Worm (Caenorhabditis elegans): ENCODE results near the gene F09E10.5.

F09E10.5 gene

DNA sequence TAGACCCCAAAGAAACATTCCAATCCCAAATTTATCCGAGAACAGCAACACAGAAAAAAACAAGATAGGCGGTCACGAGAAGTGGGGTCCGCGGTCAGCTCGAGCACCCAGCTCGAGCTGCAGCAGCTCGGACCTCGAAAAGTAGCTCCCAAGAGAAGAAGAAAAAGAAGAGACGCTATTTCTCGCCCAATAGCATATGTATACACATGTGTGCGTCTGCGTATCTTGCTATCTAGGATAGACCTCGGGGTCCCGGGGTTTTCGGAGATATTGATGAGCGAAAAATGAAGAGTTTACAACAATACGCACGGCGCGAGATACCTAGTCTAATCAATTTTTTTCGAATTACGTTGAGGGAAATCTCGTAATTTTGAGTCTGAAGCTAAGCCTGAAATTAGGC lies 27.9 kb upstream of the F09E10.5 start:
- peak; percentile 46 for TF ChIP-seq unc-55 (GFP tag; optimal IDR thresholded peaks at IDR 0.05)
- peak; percentile 62 for TF ChIP-seq nhr-129 (tag; optimal IDR thresholded peaks at IDR 0.05)
- TF ChIP-seq nhr-77 (tag; optimal IDR thresholded peaks at IDR 0.05): no peak
- peak in 1 of 2 experiments; percentile 3 for TF ChIP-seq mdl-1 (tag; optimal IDR thresholded peaks at IDR 0.05)
- peak; percentile 45 for TF ChIP-seq C34F6.9 (tag; optimal IDR thresholded peaks at IDR 0.05)
- TF ChIP-seq unc-62 (GFP tag; optimal IDR thresholded peaks at IDR 0.05): no peak
- peak in 1 of 2 experiments; percentile 54 for TF ChIP-seq lsy-2 (tag; optimal IDR thresholded peaks at IDR 0.05)
- no peak for TF ChIP-seq sem-4 (tag; optimal IDR thresholded peaks at IDR 0.05)
- no peak for TF ChIP-seq peb-1 (tag; optimal IDR thresholded peaks at IDR 0.05)
- peak; percentile 47 for TF ChIP-seq F13H6.1 (tag; optimal IDR thresholded peaks at IDR 0.05)
- no peak for TF ChIP-seq sma-9 (GFP tag; optimal IDR thresholded peaks at IDR 0.05)
- TF ChIP-seq sma-9 (tag; optimal IDR thresholded peaks at IDR 0.05): no peak

DNA sequence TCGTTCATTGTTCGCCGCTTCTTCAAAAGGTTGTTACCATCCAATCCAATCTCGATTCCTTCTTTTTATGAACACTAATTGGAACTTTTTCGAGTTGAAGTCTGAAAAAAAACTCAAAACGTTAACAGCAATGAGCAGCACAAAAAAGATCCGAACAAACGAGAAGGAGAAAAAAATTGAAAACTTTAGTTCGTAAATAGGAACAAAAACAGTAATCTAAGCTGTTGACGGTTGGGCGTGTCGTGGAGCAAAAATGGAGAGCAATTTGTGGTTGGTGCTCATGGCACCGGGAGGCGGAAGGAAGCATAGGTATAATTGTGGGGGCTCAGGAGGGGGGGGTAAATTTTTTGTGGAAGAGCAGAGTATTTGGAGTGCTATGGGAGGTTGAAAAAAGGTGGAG lies 27.2 kb upstream of the F09E10.5 start, which contains the start of gene toca-1:
TSS of gene toca-1 (minus strand) at position 101 of the 400 bp plus-strand sequence.
- TF ChIP-seq sem-4 (tag; optimal IDR thresholded peaks at IDR 0.05): no peak
- no peak for TF ChIP-seq ztf-4 (tag; optimal IDR thresholded peaks at IDR 0.05)
- TF ChIP-seq nhr-25 (tag; optimal IDR thresholded peaks at IDR 0.05): no peak
- no peak for TF ChIP-seq Y55F3AM.14 (GFP tag; optimal IDR thresholded peaks at IDR 0.05)
- no peak for TF ChIP-seq nhr-21 (tag; optimal IDR thresholded peaks at IDR 0.05)

DNA sequence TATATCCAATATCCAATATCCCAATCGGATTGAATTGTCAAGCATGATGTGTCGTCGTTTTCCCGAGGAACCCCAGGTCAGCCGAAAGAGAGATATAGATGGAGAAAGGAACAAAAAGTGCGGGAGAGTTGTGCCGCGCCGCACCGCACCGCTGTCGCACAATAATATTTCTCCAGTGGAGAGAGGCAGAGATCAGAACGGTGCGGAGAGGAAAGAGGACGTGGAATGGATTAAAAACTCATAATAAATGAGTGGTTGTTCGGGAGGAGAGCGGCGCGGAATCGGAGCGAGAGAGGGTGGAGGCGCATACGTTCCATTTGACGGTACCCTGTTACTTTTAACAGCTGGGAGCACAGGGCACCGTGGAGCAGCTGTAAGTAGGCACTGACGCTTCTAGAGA lies 23.4 kb upstream of the F09E10.5 start:
- TF ChIP-seq nhr-237 (tag; optimal IDR thresholded peaks at IDR 0.05): no peak
- no peak for TF ChIP-seq Y55F3AM.14 (GFP tag; optimal IDR thresholded peaks at IDR 0.05)
- no peak for TF ChIP-seq nhr-6 (tag; optimal IDR thresholded peaks at IDR 0.05)
- TF ChIP-seq unc-62 (GFP tag; optimal IDR thresholded peaks at IDR 0.05): no peak
- TF ChIP-seq lin-13 (GFP tag; optimal IDR thresholded peaks at IDR 0.05): no peak

DNA sequence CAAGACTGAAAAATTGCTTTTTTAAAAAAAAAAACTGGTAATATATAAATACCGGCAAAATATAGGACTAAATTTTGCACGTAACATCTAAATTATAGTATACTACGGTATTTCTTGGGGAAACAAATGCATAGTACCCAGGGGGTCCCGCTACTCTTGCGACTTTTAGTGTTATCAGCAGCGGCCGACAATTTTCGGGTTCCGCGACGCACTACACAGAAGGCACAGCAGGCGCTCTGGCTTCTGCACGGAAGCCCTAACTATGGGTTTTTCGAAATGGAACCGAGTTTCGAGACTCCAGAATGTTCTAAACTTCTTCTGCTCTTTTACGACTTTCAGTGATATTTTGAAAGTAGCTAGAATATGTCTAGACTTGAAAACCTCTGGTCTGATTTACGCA lies 22.4 kb upstream of the F09E10.5 start:
- TF ChIP-seq dmd-4 (tag; optimal IDR thresholded peaks at IDR 0.05): no peak
- TF ChIP-seq gmeb-1 (tag; optimal IDR thresholded peaks at IDR 0.05): no peak
- no peak for TF ChIP-seq sma-3 (GFP tag; optimal IDR thresholded peaks at IDR 0.05)
- peak; percentile 54 for TF ChIP-seq snpc-4 (tag; optimal IDR thresholded peaks at IDR 0.05)
- TF ChIP-seq ztf-11 (tag; optimal IDR thresholded peaks at IDR 0.05): no peak
- no peak for TF ChIP-seq ceh-16 (tag; optimal IDR thresholded peaks at IDR 0.05)

DNA sequence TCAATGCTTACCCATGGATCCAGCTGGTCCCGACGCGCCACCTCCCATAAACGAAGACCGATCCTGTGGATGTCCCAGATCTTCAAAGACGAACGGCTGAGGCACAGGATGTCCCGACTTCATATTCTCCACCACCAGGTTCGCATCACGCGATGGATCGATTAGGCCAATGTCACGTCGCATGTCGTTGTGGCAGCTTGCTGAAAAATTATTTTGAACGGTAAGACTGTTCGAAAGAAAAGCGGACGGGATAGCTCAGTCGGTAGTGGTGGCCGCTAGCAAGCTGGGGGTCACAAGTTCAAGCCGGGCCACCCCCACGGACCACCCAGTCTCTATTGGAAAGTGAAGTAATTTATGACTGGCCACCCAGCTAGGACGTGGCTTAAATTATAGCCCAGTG lies 19.0 kb upstream of the F09E10.5 start:
- TF ChIP-seq blmp-1 (tag; optimal IDR thresholded peaks at IDR 0.05; ENCODE audit: insufficient read depth) (no peak), skn-1 (tag; optimal IDR thresholded peaks at IDR 0.05) (no peak), Y55F3AM.14 (GFP tag; optimal IDR thresholded peaks at IDR 0.05) (no peak), unc-55 (GFP tag; optimal IDR thresholded peaks at IDR 0.05) (no peak), peb-1 (tag; optimal IDR thresholded peaks at IDR 0.05) (no peak), mdl-1 (tag; optimal IDR thresholded peaks at IDR 0.05) (no peak), nhr-25 (tag; optimal IDR thresholded peaks at IDR 0.05) (no peak), snpc-4 (tag; optimal IDR thresholded peaks at IDR 0.05) (no peak), R02D3.7 (tag; optimal IDR thresholded peaks at IDR 0.05) (no peak), mab-5 (tag; optimal IDR thresholded peaks at IDR 0.05) (no peak), F13H6.1 (tag; optimal IDR thresholded peaks at IDR 0.05) (no peak), sma-3 (GFP tag; optimal IDR thresholded peaks at IDR 0.05) (no peak), ztf-11 (tag; optimal IDR thresholded peaks at IDR 0.05) (no peak)

DNA sequence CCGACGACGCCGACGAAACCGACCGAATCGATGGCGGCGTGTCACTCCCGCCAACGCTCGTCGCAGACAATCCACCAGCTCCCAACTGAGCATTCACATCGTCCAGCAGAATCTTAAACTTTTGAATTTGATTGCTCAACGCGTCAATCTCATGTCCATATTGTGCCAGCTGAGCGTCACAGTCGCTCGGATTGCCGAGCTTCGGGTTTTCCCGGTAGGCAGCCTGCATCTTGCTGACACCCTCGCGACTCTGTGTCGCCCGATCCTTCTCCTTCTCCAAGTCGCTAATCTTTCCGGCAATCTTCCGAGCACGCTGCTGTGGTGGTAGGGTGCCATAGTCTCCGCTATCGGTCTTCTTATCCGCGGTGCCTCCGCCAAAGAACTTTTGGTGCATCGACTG lies 18.2 kb upstream of the F09E10.5 start:
- TF ChIP-seq ceh-82 (tag; optimal IDR thresholded peaks at IDR 0.05) (no peak), nhr-21 (tag; optimal IDR thresholded peaks at IDR 0.05) (no peak), C34F6.9 (tag; optimal IDR thresholded peaks at IDR 0.05) (no peak), aly-2 (tag; optimal IDR thresholded peaks at IDR 0.05) (no peak), ZK546.5 (tag; optimal IDR thresholded peaks at IDR 0.05) (no peak), F13H6.1 (tag; optimal IDR thresholded peaks at IDR 0.05) (no peak), nhr-23 (tag; optimal IDR thresholded peaks at IDR 0.05) (no peak), egl-27 (tag; optimal IDR thresholded peaks at IDR 0.05) (no peak)
